Fruit fly (Drosophila melanogaster): ENCODE data around the gene CG12069.

Gene CG12069

DNA sequence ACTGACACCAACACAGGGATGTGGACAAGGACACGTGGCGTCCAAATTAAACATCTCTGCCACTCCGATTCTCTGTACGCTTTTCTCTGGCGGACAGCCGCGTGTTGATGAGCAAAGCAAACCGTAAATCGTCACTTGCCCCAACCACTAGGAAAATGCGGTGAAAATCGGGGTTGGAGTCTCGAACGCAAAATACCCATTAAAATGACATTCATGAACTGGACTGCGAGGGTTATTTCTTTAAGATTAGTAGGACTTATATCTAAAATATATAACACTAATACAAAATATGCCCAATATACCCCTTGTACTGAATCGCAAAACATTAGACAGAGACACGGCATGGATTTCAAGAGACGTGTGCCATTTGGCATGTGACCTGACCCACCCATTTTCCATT lies 23.1 kb upstream of the CG12069 start:
- no peak for TF ChIP-seq CG1621 (tag; optimal IDR thresholded peaks at IDR 0.05)
- TF ChIP-seq Eip78C (GFP tag) = peak; percentile 6

DNA sequence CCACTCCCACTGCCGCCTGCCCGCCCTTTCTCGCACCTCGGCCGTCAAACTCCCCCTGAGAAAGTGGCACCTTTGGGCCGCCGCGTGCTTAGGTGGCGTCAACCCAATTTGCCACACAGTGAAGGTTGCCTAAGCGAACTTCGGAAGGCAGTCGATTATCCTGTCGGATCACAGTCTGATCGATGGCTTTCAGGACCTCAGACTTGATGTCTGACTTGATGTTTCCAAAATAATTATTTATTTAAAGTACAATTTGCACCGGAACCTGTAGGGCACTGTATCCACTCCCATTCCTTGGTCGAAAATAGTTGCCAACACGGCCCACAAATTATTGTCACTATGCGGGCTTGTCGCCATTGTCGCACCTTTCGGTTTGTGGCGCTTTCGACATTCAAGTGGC lies 19.1 kb upstream of the CG12069 start:
- TF ChIP-seq CG11294 (GFP tag; IDR thresholded peaks at IDR 0.05) (peak; percentile 14; the same call in 1 of the 2 replicates), eg (GFP tag; IDR thresholded peaks at IDR 0.05) (peak; percentile 74), CG16779 (tag; optimal IDR thresholded peaks at IDR 0.05) (no peak), Hr4 (GFP tag; optimal IDR thresholded peaks at IDR 0.05) (peak; percentile 58), cyc (GFP tag; optimal IDR thresholded peaks at IDR 0.05) (no peak), Ets96B (tag; optimal IDR thresholded peaks at IDR 0.05) (no peak), salr (GFP tag; optimal IDR thresholded peaks at IDR 0.05) (peak in 1 of 2 experiments; percentile 8), CG8119 (GFP tag; IDR thresholded peaks at IDR 0.05) (0 out of 3 replicates have a peak, but pooled peaks have one; percentile 22), CG32006 (GFP tag; optimal IDR thresholded peaks at IDR 0.05) (peak; percentile 14), CG6163 (GFP tag; IDR thresholded peaks at IDR 0.05) (peak; percentile 57; the same call in 1 of the 3 replicates), Hr39 (GFP tag; optimal IDR thresholded peaks at IDR 0.05) (no peak), dac (GFP tag; optimal IDR thresholded peaks at IDR 0.05) (no peak), CG15336 (GFP tag; IDR thresholded peaks at IDR 0.05) (peak; percentile 60), Sox15 (GFP tag; optimal IDR thresholded peaks at IDR 0.05) (no peak)

DNA sequence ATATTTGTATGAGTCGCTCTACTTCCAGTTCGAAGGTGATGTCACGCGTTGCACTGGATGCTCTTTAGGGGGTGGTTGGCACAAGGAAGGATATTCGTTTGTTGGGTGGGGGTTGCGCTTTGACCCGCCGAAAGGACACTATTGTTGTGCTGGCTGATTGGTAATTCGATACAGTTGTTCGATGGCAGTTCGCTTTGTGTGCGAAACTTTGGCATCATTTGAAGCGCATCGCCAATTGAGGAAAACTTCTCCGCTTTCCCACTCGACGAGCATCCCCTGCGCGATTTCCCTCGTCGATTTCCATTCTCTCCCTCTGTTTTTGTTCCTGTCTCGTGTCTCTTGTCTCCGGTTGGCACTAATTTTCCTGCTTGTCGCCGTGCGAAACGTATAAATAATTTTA lies 15.1 kb upstream of the CG12069 start:
- TF ChIP-seq Ets21C (GFP tag; optimal IDR thresholded peaks at IDR 0.05) = no peak
- no peak for TF ChIP-seq OdsH (GFP tag; optimal IDR thresholded peaks at IDR 0.05)
- TF ChIP-seq Eip93F (GFP tag; optimal IDR thresholded peaks at IDR 0.05) = no peak
- no peak for TF ChIP-seq CG31627 (GFP tag; optimal IDR thresholded peaks at IDR 0.05)
- no peak for TF ChIP-seq esn (GFP tag; optimal IDR thresholded peaks at IDR 0.05)
- TF ChIP-seq CG8119 (GFP tag; IDR thresholded peaks at IDR 0.05) = no peak
- TF ChIP-seq CG11294 (GFP tag; IDR thresholded peaks at IDR 0.05) = no peak
- TF ChIP-seq ss (GFP tag; optimal IDR thresholded peaks at IDR 0.05) = no peak
- TF ChIP-seq Lpt (GFP tag; optimal IDR thresholded peaks at IDR 0.05) = no peak
- TF ChIP-seq eg (GFP tag; IDR thresholded peaks at IDR 0.05) = no peak
- no peak for TF ChIP-seq Hr38 (GFP tag; optimal IDR thresholded peaks at IDR 0.05)
- no peak for TF ChIP-seq CG6854 (GFP tag; optimal IDR thresholded peaks at IDR 0.05)

DNA sequence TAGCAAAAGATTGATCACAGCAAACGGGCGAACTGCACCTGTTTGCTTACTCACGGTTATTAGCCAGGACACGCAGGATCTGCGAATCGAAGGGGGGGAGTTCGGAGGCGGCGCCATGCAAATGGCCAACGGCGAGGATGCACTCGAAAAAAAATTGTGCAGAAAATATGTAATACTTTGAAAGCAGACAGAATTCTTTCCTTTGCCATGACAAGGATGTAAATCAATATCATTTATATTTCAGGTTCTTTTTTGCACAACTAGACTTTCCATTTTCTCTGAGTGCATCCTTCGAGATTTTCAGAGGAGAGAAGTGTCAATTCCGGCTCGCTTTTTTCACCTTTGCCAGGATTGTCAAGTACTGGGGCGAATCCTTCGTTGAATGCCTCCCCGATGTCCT lies 14.0 kb upstream of the CG12069 start:
- TF ChIP-seq CG4318 (GFP tag; optimal IDR thresholded peaks at IDR 0.05) (no peak), svp (GFP tag) (peak; percentile 73)

DNA sequence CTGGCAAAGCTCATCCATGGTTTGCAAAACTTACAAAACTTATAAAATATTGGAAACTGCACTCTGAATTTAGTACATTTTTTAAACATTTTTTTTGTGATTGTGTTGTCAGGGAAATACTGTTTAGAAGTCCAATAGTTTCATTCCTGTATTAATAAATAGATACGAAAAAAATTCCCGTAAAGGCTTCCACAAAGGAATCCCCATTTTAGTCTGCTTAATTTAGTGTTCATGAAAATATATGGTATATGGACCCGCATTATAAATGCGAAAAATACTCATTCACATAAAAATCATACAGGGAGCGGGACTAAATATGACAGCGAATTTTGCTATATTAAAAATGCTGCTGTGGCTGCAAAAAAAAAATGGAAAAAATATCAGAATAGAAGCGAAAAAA lies 10.7 kb upstream of the CG12069 start, which contains the start of gene CG31010:
Gene CG31010, minus strand, starts transcription at position 101 of the 400 bp plus-strand sequence.
- TF ChIP-seq eg (GFP tag; IDR thresholded peaks at IDR 0.05) = no peak
- no peak for TF ChIP-seq Sox14 (GFP tag; optimal IDR thresholded peaks at IDR 0.05)
- no peak for TF ChIP-seq CG7368 (GFP tag; optimal IDR thresholded peaks at IDR 0.05)

DNA sequence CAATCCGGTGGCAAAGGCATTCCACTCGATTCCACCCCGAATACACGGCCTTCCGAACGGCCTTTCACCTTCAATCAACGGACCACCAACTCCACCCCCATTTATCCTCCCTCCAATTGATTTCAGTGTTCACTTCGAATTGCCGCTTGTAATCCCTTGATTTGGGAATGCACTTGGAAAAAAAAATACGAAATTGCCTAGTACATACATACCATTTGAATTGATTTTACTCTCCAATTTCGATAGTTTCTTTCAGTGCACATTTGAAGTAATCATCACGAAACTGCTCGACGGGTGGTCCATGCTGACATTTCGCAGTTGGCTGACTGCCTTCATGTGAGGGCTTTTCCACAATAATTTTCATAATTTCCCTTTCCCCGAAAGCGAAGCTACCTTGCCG lies 3.9 kb upstream of the CG12069 start:
- TF ChIP-seq CG32006 (GFP tag; optimal IDR thresholded peaks at IDR 0.05) (no peak), Sox15 (GFP tag; optimal IDR thresholded peaks at IDR 0.05) (no peak), Lpt (GFP tag; optimal IDR thresholded peaks at IDR 0.05) (no peak), Smox (GFP tag; optimal IDR thresholded peaks at IDR 0.05) (no peak), svp (GFP tag) (peak; percentile 60)

DNA sequence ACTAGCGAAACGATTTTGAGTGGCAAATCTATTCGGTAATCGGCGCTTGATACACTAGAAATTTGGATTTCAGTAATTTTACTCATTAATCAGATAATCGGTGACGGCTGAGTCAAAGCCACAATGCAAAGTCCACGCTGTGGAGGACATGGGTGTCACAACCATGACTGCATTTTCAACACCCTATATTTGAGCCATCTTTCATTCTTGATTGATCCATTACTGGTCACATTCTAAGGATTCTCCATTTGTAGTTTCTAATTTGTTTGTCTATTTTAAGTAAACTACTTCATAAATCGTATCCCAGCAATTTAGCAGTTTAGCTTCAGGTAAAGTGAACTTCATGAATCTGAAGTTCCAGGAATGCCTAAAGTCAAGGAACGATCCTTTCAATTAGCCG lies 1.7 kb upstream of the CG12069 start, which contains the start of gene Pka-C2:
Gene Pka-C2, minus strand, starts transcription at position 101 of the 400 bp plus-strand sequence.
- TF ChIP-seq Sox102F (GFP tag; optimal IDR thresholded peaks at IDR 0.05) (no peak), Sox15 (GFP tag; optimal IDR thresholded peaks at IDR 0.05) (no peak), CG6808 (GFP tag; optimal IDR thresholded peaks at IDR 0.05) (no peak)
